Worm (Caenorhabditis elegans) whole organism, young adult: ENCODE measurements around the gene lgc-6.
A peak's percentile ranks its signal among the peaks of the same experiment; 100 is the strongest.

Source experiments
- F22D6.2 ChIP-seq: sonication (generic microtip); optimal IDR thresholded peaks from 2 replicates; lab custom pipeline; 2016; ENCODE audit warnings: mild to moderate bottlenecking, missing genetic modification characterization, missing compliant biosample characterization
- F55B11.4 ChIP-seq: sonication (generic microtip); optimal IDR thresholded peaks from 2 replicates; lab custom pipeline; 2016; ENCODE audit warnings: missing compliant biosample characterization, missing genetic modification characterization, borderline replicate concordance; ENCODE audit not compliant: insufficient read depth
- Y53G8AR.9 ChIP-seq: fragments of 200-800 bp; sonication (Bioruptor generic); conservative IDR thresholded peaks from 2 replicates; pipeline ENCODE4 v1.3.6; 2022; ENCODE audit warnings: missing genetic modification reagents, missing genetic modification characterization, missing compliant biosample characterization
- Y67H2A.10 ChIP-seq: fragments of 200-800 bp; sonication (Bioruptor generic); conservative IDR thresholded peaks from 2 replicates; pipeline ENCODE4 v1.3.6; 2022; ENCODE audit warnings: missing genetic modification reagents, missing genetic modification characterization, missing compliant biosample characterization
- Y95B8A.8 ChIP-seq: fragments of 200-800 bp; sonication (Bioruptor generic); IDR thresholded peaks from 2 replicates; pipeline ENCODE4 v1.3.6; 2022; ENCODE audit warnings: missing genetic modification reagents, missing genetic modification characterization, missing compliant biosample characterization
- ZK185.1 ChIP-seq: sonication (generic microtip); optimal IDR thresholded peaks from 2 replicates; lab custom pipeline; 2016; ENCODE audit warnings: mild to moderate bottlenecking, missing genetic modification characterization, missing compliant biosample characterization; ENCODE audit not compliant: poor library complexity, severe bottlenecking
- aptf-3 ChIP-seq: fragments of 200-800 bp; sonication (Bioruptor generic); IDR thresholded peaks from 2 replicates; pipeline ENCODE4 v1.3.6; 2022; ENCODE audit warnings: missing genetic modification characterization, missing compliant biosample characterization
- bed-1 ChIP-seq: fragments of 200-800 bp; sonication (Bioruptor generic); IDR thresholded peaks from 2 replicates; pipeline ENCODE4 v1.3.6; 2022; ENCODE audit warnings: missing genetic modification reagents, missing genetic modification characterization, missing compliant biosample characterization
- ceh-40 ChIP-seq: fragments of 200-800 bp; sonication (Bioruptor generic); IDR thresholded peaks from 2 replicates; pipeline ENCODE4 v1.3.6; 2022; ENCODE audit warnings: missing genetic modification characterization, missing compliant biosample characterization
- chd-7 ChIP-seq: sonication (generic microtip); optimal IDR thresholded peaks from 2 replicates; lab custom pipeline; 2016; ENCODE audit warnings: mild to moderate bottlenecking, missing genetic modification characterization, moderate library complexity, missing compliant biosample characterization
- dpl-1 ChIP-seq: fragments of 150-350 bp; optimal IDR thresholded peaks from 2 replicates; lab custom pipeline; 2014; ENCODE audit warnings: missing biosample characterization, missing genetic modification reagents, missing genetic modification characterization
- egl-18 ChIP-seq: fragments of 200-800 bp; sonication (Bioruptor generic); IDR thresholded peaks from 2 replicates; pipeline ENCODE4 v1.3.6; 2022; ENCODE audit warnings: missing genetic modification reagents, missing genetic modification characterization, missing compliant biosample characterization
- ekl-4 ChIP-seq: fragments of 200-800 bp; sonication (Bioruptor generic); IDR thresholded peaks from 2 replicates; pipeline ENCODE4 v1.3.6; 2022; ENCODE audit warnings: missing genetic modification reagents, missing genetic modification characterization, missing compliant biosample characterization
- him-1 ChIP-seq: sonication (generic microtip); optimal IDR thresholded peaks from 2 replicates; lab custom pipeline; 2016; ENCODE audit warnings: missing genotype, missing genetic modification reagents, missing genetic modification characterization, missing compliant biosample characterization
- hmg-1.2 ChIP-seq: fragments of 200-800 bp; sonication (Bioruptor generic); IDR thresholded peaks from 2 replicates; pipeline ENCODE4 v1.3.6; 2022; ENCODE audit warnings: missing genetic modification reagents, missing genetic modification characterization, missing compliant biosample characterization
- hrde-1 ChIP-seq: sonication (generic microtip); optimal IDR thresholded peaks from 2 replicates; lab custom pipeline; 2016; ENCODE audit warnings: missing genetic modification characterization, mild to moderate bottlenecking, missing compliant biosample characterization, moderate library complexity, missing genotype, missing genetic modification reagents, borderline replicate concordance
- hsf-1 ChIP-seq: fragments of 200-800 bp; sonication (Bioruptor generic); IDR thresholded peaks from 2 replicates; pipeline ENCODE4 v1.3.6; 2022; ENCODE audit warnings: missing genetic modification reagents, missing genetic modification characterization, missing compliant biosample characterization
- lsl-1 ChIP-seq: fragments of 200-800 bp; sonication (Bioruptor generic); optimal IDR thresholded peaks from 2 replicates; lab custom pipeline; 2018; ENCODE audit warnings: mild to moderate bottlenecking, missing genetic modification characterization, moderate library complexity, missing compliant biosample characterization
- mxl-1 ChIP-seq: sonication (generic microtip); optimal IDR thresholded peaks from 2 replicates; lab custom pipeline; 2016; ENCODE audit warnings: missing genetic modification characterization, missing compliant biosample characterization
- nhr-80 ChIP-seq: sonication (generic microtip); optimal IDR thresholded peaks from 2 replicates; lab custom pipeline; 2016; ENCODE audit warnings: missing genetic modification characterization, missing compliant biosample characterization
- sdz-38 ChIP-seq: sonication (generic microtip); optimal IDR thresholded peaks from 2 replicates; lab custom pipeline; 2016; ENCODE audit warnings: missing genotype, missing genetic modification characterization, missing compliant biosample characterization
- snpc-1.1 ChIP-seq: sonication (generic microtip); optimal IDR thresholded peaks from 2 replicates; lab custom pipeline; 2017; ENCODE audit warnings: missing genetic modification characterization, mild to moderate bottlenecking, missing compliant biosample characterization, antibody characterized with exemption, moderate library complexity, missing genotype, missing genetic modification reagents; ENCODE audit not compliant: insufficient read depth
- snpc-1.3 ChIP-seq: sonication (generic microtip); optimal IDR thresholded peaks from 2 replicates; lab custom pipeline; 2017; ENCODE audit warnings: missing genetic modification characterization, mild to moderate bottlenecking, missing compliant biosample characterization, antibody characterized with exemption, moderate library complexity, missing genotype, missing genetic modification reagents; ENCODE audit not compliant: insufficient read depth
- snpc-4 ChIP-seq, 5 experiments: fragments of 150-350 bp in 1 of 5; sonication (generic microtip) in 4 of 5; optimal IDR thresholded peaks; 2 replicates each; lab custom pipeline; 2014 to 2018; ENCODE audit warnings: missing genetic modification characterization in 5 of 5, missing biosample characterization in 3 of 5, antibody characterized with exemption in 2 of 5, mild to moderate bottlenecking in 2 of 5, missing compliant biosample characterization in 2 of 5, missing genotype in 2 of 5, moderate library complexity in 2 of 5, missing genetic modification reagents in 1 of 5
- xnd-1 ChIP-seq: sonication (generic microtip); optimal IDR thresholded peaks from 2 replicates; lab custom pipeline; 2016; ENCODE audit warnings: missing genotype, missing genetic modification reagents, missing genetic modification characterization, missing compliant biosample characterization
- ztf-18 ChIP-seq: sonication (generic microtip); optimal IDR thresholded peaks from 2 replicates; lab custom pipeline; 2016; ENCODE audit warnings: missing genotype, mild to moderate bottlenecking, missing genetic modification characterization, missing compliant biosample characterization
- ztf-28 ChIP-seq: fragments of 200-800 bp; sonication (Bioruptor generic); IDR thresholded peaks from 2 replicates; pipeline ENCODE4 v1.3.6; 2022; ENCODE audit warnings: missing genetic modification reagents, missing genetic modification characterization, missing compliant biosample characterization

Gene lgc-6

DNA sequence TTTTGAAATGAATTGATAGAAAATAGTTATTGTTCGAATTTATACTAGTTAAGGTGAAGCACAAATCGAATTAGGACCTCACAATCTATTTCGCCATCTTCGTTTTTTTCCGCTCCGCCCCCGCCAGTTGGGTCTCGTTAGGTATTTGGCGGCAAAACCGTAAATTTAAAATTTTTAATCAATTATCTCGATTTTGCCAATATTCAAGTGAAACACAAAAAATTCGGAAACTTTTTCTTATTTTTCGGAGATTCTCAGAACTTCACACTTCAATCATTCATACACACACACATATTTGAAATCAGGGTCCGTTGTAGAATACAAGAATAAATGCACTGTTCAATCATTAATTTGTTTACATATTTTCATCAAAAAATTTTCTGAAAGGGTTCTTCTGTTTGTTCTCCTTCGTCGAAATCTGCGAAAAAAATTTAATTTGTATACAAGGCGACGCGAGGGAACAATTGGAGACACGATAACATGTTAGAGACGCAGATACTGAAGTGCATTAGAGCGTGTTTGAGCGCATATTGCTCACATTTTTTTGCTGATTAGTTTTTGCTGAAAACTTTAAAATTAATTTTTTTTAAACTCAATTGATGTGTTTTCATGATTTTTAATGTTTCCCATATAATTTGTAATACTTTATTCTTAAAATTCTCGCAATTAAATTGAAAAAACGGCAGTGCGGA is 20.1 kb downstream of the lgc-6 start, which contains the start of gene D2096.5:
Gene D2096.5 (minus strand): TSS at position 51 of the 692 bp plus-strand sequence.
- TF ChIP-seq hmg-1.2 (GFP tag; lab: Robert Waterston, UW) = peak; percentile 93
- peak; percentile 30 for TF ChIP-seq snpc-1.3 (tag; lab: Kevin White, UChicago)
- no peak for TF ChIP-seq Y53G8AR.9 (GFP tag; lab: Robert Waterston, UW)

DNA sequence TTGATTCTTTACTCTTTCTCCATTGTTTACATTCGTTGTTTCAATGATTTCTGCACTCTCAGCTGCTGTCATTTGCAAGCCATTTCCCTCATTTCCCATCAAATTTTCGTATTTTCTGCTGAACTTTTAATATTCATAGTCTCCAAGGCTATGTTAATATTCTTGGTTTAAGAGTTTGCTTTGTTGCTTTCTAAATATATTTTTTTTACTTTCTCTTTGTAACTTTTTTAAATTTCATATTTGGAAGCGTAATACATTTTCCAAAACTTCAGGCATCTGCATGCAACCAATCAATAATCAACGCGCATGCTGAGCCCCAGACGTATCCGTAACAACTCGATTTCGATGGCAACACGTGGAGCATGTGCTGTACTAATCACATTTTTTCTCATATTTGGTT is 21.1 kb downstream of the lgc-6 start, which contains the start of gene sqv-1:
Gene sqv-1 (plus strand): TSS at position 301 of the 400 bp plus-strand sequence.
- TF ChIP-seq F22D6.2 (tag; lab: Kevin White, UChicago) (no peak), ztf-28 (GFP tag; lab: Robert Waterston, UW) (no peak)

DNA sequence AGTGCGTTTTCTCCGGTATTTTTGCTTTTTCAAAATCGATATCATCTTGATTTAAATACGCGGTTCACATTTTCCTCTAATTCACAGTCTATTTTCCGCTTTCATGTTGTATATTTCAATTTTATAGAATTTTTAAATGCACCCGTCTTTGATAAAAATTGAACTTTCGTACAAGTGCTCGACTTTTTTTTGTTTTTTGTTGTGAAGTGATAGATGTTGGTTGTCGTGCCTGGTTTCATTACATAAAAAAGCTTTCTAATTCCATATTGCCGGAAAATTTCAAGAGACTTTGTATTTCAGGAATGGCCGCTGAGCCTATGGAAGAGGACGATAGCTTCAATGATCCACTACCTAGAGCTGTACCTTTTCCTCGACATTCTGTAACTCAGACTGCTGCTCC is 23.4 kb downstream of the lgc-6 start, which contains the start of gene D2096.12:
Gene D2096.12 (plus strand): TSS at position 301 of the 400 bp plus-strand sequence.
- TF ChIP-seq aptf-3 (GFP tag; lab: Robert Waterston, UW) = no peak
- TF ChIP-seq Y67H2A.10 (GFP tag; lab: Robert Waterston, UW) = no peak
- 0 out of 2 replicates have a peak, but pooled peaks have one; percentile 41 for TF ChIP-seq ekl-4 (GFP tag; lab: Robert Waterston, UW)
- TF ChIP-seq, all 124 proteins: peak for 1

DNA sequence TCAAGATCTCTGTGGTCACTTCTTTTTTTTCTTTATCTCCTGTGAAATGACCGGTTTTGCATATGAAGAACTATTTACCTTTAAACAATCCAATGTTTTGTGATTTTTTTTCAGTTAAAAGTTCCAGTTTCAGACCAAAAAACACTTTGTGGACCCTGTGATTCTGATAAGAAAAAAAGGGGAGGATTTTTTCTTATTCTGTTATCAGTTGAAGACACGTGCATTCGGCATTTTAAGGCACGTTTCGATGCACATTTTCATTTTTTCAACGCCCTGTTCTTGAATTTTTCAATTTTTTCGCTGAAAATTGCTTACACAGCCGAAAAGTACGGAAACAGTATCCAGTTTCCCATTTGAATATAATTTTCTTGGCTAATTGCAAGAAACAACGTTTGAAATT is 26.6 kb downstream of the lgc-6 start, which contains the start of gene aagr-1:
Gene aagr-1 (plus strand): TSS at position 227 of the 400 bp plus-strand sequence.
- TF ChIP-seq sdz-38 (tag; lab: Kevin White, UChicago) (no peak), him-1 (peak; percentile 15), nhr-80 (peak; percentile 66)

DNA sequence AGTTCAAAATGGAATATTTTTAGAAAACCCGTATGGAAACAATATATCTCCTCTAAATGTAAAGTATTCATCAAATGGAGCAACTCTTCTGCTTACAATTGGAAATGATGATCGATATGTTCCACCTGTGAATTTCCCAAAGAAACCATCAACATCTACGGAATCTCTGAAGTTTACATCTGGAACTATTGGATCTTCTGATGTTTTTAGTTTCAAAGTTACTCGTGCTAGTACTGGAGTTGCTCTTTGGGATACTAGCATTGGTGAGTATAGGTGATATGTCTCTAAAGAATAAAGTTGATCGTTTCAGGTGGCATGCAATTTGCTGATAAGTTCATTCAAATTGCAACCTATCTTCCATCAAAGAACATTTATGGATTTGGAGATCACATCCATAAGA is 28.2 kb downstream of the lgc-6 start:
- no peak for TF ChIP-seq bed-1 (GFP tag; lab: Robert Waterston, UW)
- TF ChIP-seq ztf-18 = no peak
- no peak for TF ChIP-seq chd-7 (tag; lab: Kevin White, UChicago)
- TF ChIP-seq lsl-1 = no peak
- TF ChIP-seq snpc-4 (GFP tag; optimal IDR thresholded peaks at IDR 0.05; lab: Kevin White, UChicago) = no peak
- TF ChIP-seq snpc-4 (tag; optimal IDR thresholded peaks at IDR 0.05; lab: Kevin White, UChicago) = no peak
- TF ChIP-seq Y53G8AR.9 (GFP tag; lab: Robert Waterston, UW) = no peak
- TF ChIP-seq dpl-1 (GFP tag; lab: Kevin White, UChicago) = no peak
- no peak for TF ChIP-seq Y95B8A.8 (GFP tag; lab: Robert Waterston, UW)
- TF ChIP-seq F55B11.4 (tag; lab: Kevin White, UChicago) = no peak
- no peak for TF ChIP-seq ZK185.1 (tag; lab: Kevin White, UChicago)
- no peak for TF ChIP-seq ceh-40 (GFP tag; lab: Robert Waterston, UW)
- TF ChIP-seq Y67H2A.10 (GFP tag; lab: Robert Waterston, UW) = no peak
- no peak for TF ChIP-seq ztf-28 (GFP tag; lab: Robert Waterston, UW)
- no peak for TF ChIP-seq hrde-1 (tag; lab: Kevin White, UChicago)
- no peak for TF ChIP-seq xnd-1
- no peak for TF ChIP-seq egl-18 (GFP tag; lab: Robert Waterston, UW)
- TF ChIP-seq mxl-1 (tag; lab: Kevin White, UChicago) = no peak
- TF ChIP-seq hsf-1 (GFP tag; lab: Robert Waterston, UW) = no peak
- TF ChIP-seq snpc-1.1 (tag; lab: Kevin White, UChicago) = no peak
